Worm (Caenorhabditis elegans): ENCODE data around the gene K07E3.9.

DNA sequence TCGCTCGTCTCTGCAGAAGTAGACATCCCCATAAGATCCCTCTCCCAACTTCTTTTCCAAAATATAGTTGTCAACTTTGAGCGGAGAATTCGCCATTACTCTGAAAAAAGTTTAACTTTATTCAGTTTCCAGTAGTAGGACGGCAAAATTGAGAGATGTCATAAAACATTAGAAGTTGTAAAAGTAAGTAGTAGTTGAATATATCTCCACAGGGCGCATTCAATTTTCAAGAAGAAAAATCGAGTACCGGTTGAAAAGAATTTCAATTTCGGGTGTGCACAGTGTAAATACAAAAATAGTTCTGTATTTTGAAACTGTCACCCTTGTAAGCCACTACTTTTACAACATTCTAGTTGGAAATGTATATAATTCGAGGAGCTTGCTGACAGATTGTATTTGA lies 42.6 kb downstream of the K07E3.9 start, which contains the start of gene F22F1.2:
- no peak for TF ChIP-seq unc-130 (GFP tag; optimal IDR thresholded peaks at IDR 0.05)
- TF ChIP-seq ceh-28 (tag; optimal IDR thresholded peaks at IDR 0.05) = no peak
- no peak for TF ChIP-seq aha-1 (tag)
- no peak for TF ChIP-seq madf-9 (GFP tag; conservative IDR thresholded peaks at IDR 0.05)
- no peak for TF ChIP-seq lin-15B (tag; optimal IDR thresholded peaks at IDR 0.05)
- TF ChIP-seq fkh-10 (GFP tag; optimal IDR thresholded peaks at IDR 0.05) = no peak
- TF ChIP-seq nhr-77 (tag; optimal IDR thresholded peaks at IDR 0.05) = no peak
- no peak for TF ChIP-seq lin-13 (GFP tag; optimal IDR thresholded peaks at IDR 0.05)
- no peak for TF ChIP-seq madf-5 (GFP tag; IDR thresholded peaks at IDR 0.05)
- no peak for TF ChIP-seq attf-4 (tag; optimal IDR thresholded peaks at IDR 0.05)
- TF ChIP-seq aly-2 (tag; optimal IDR thresholded peaks at IDR 0.05) = no peak
- no peak for TF ChIP-seq ceh-82 (tag; optimal IDR thresholded peaks at IDR 0.05)
- no peak for TF ChIP-seq ama-1 (optimal IDR thresholded peaks at IDR 0.05)
- TF ChIP-seq mep-1 (tag; optimal IDR thresholded peaks at IDR 0.05) = no peak
